Worm (Caenorhabditis elegans): ENCODE results near the gene Y43F8C.11.

DNA sequence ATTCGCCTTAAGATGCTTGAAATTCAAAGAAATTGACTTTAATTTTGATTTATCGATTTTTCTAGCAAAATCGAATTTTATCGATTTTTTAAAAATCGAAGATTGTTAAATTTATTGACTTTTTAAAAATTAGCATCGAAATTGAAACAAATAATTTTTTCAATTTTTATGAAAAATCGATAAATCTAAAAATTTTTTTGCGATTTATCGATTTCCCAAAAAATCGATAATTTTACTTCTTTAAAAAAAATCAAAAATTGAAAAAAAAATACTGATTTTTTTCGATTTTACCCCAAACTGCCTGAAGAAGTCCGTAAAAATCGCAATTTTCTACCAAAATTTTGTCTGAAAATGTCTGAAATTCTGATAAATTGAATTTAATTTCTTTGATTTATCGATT is 21.9 kb downstream of the Y43F8C.11 start:
- TF ChIP-seq ceh-82 (tag; optimal IDR thresholded peaks at IDR 0.05) (no peak), vab-15 (tag; optimal IDR thresholded peaks at IDR 0.05) (no peak), mab-9 (GFP tag; IDR thresholded peaks at IDR 0.05) (no peak)

Measured in whole organism, L1 larva.